Worm (Caenorhabditis elegans): ENCODE results near the gene aat-1.

DNA sequence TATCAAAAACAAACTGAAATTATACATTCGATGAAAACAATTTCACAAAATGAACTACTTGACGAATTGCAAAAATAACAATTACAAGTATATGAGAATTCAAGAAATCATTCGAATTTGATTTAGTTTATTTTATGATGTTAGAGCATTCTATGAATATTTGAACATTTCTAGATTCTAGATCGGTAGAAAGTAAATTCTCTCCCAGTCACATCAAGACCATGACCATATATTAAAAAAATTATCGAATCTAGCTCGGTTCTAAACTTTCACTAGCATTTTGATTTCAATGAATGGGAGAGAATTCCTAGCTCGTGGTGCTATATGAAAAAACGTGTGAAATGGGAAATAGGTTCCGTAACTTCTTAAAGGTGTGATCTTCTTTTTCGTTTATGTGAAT, 17.1 kb downstream of the aat-1 start:
- TF ChIP-seq W03F9.2 (tag; optimal IDR thresholded peaks at IDR 0.05) (no peak), him-1 (tag; optimal IDR thresholded peaks at IDR 0.05) (no peak), dao-5 (tag; optimal IDR thresholded peaks at IDR 0.05) (no peak)
